Fruit fly (Drosophila melanogaster): ENCODE data around the gene Raf.
A peak's percentile ranks its signal among the peaks of the same experiment; 100 is the strongest.

The Raf gene

dm6 chrX:2300293-2301068 lies 5.2 kb downstream of the Raf start (continued):
- TF ChIP-seq CG11696 (GFP tag; IDR thresholded peaks at IDR 0.05) (peak; percentile 99), unc-4 (GFP tag; IDR thresholded peaks at IDR 0.05; ENCODE audit: partially characterized antibody) (no peak), CG13287 (GFP tag; IDR thresholded peaks at IDR 0.05; ENCODE audit: partially characterized antibody) (peak; percentile 17; the same call in 1 of the 2 replicates), CG12155 (GFP tag; optimal IDR thresholded peaks at IDR 0.05) (peak; percentile 81), CG11247 (GFP tag; IDR thresholded peaks at IDR 0.05) (peak; percentile 97), CG32767 (GFP tag; IDR thresholded peaks at IDR 0.05) (peak; percentile 98), HLH4C (GFP tag; IDR thresholded peaks at IDR 0.05; ENCODE audit: partially characterized antibody) (no peak), CG10366 (GFP tag; IDR thresholded peaks at IDR 0.05) (peak; percentile 98), CG1602 (GFP tag; optimal IDR thresholded peaks at IDR 0.05) (peak; percentile 90), cwo (GFP tag; optimal IDR thresholded peaks at IDR 0.05) (peak; percentile 89), Rx (GFP tag; IDR thresholded peaks at IDR 0.05) (peak; percentile 97), CG6272 (GFP tag; IDR thresholded peaks at IDR 0.05) (peak; percentile 93), CG8924 (tag; optimal IDR thresholded peaks at IDR 0.05) (peak; percentile 95), CG3995 (GFP tag; optimal IDR thresholded peaks at IDR 0.05) (peak; percentile 26), nom (GFP tag; optimal IDR thresholded peaks at IDR 0.05) (peak; percentile 91), CG43689 (GFP tag; IDR thresholded peaks at IDR 0.05) (peak; percentile 93), CG12299 (tag; optimal IDR thresholded peaks at IDR 0.05) (peak; percentile 89), ranshi (GFP tag; IDR thresholded peaks at IDR 0.05) (peak; percentile 97), CG6654 (GFP tag; optimal IDR thresholded peaks at IDR 0.05) (peak; percentile 85), pho (GFP tag; optimal IDR thresholded peaks at IDR 0.05) (peak; percentile 86), NFAT (GFP tag; IDR thresholded peaks at IDR 0.05) (peak; percentile 95), jing (GFP tag; optimal IDR thresholded peaks at IDR 0.05) (peak; percentile 95), Opbp (GFP tag; IDR thresholded peaks at IDR 0.05; ENCODE audit: partially characterized antibody) (peak; percentile 31; the same call in 1 of the 3 replicates), grau (tag; optimal IDR thresholded peaks at IDR 0.05) (peak; percentile 94), Ets97D (GFP tag; optimal IDR thresholded peaks at IDR 0.05) (peak; percentile 67), CG15696 (tag; optimal IDR thresholded peaks at IDR 0.05) (peak; percentile 59), NC2β (GFP tag; optimal IDR thresholded peaks at IDR 0.05) (peak; percentile 89), Hr51 (GFP tag; optimal IDR thresholded peaks at IDR 0.05) (peak; percentile 89 to 96), zen2 (GFP tag; IDR thresholded peaks at IDR 0.05; ENCODE audit: partially characterized antibody) (no peak), lmd (GFP tag; IDR thresholded peaks at IDR 0.05) (peak; percentile 98), Mes4 (GFP tag; optimal IDR thresholded peaks at IDR 0.05) (peak; percentile 93), hkb (optimal IDR thresholded peaks at IDR 0.05) (no peak), hkb (GFP tag; IDR thresholded peaks at IDR 0.05) (peak; percentile 98), CG1792 (GFP tag; optimal IDR thresholded peaks at IDR 0.05) (peak; percentile 88), Poxn (GFP tag; IDR thresholded peaks at IDR 0.05) (peak; percentile 72), HLHmδ (GFP tag; optimal IDR thresholded peaks at IDR 0.05) (no peak), CG32772 (GFP tag; IDR thresholded peaks at IDR 0.05) (peak; percentile 98), tgo (GFP tag; IDR thresholded peaks at IDR 0.05) (peak; percentile 96), Xbp1 (GFP tag; optimal IDR thresholded peaks at IDR 0.05) (peak; percentile 94), CG13894 (tag; optimal IDR thresholded peaks at IDR 0.05) (peak; percentile 34), CG13424 (tag; optimal IDR thresholded peaks at IDR 0.05) (peak; percentile 93), CG18764 (GFP tag; optimal IDR thresholded peaks at IDR 0.05) (peak; percentile 78), CG1647 (GFP tag; optimal IDR thresholded peaks at IDR 0.05) (peak; percentile 83), trh (GFP tag; optimal IDR thresholded peaks at IDR 0.05) (peak; percentile 81), CG8281 (tag; optimal IDR thresholded peaks at IDR 0.05) (peak; percentile 86), aop (GFP tag; IDR thresholded peaks at IDR 0.05) (peak; percentile 94), MBD-R2 (GFP tag; IDR thresholded peaks at IDR 0.05) (peak; percentile 78), sr (GFP tag; IDR thresholded peaks at IDR 0.05) (peak; percentile 94), CG18476 (GFP tag; optimal IDR thresholded peaks at IDR 0.05) (peak; percentile 92)
